Fruit fly (Drosophila melanogaster) whole organism, wandering third instar larva: ENCODE results near the gene Argk2.

Source experiments
- Abd-B ChIP-seq: fragments of >200 bp; optimal IDR thresholded peaks from 2 replicates; lab custom pipeline; 2017; ENCODE audit warnings: missing biosample characterization, missing genetic modification characterization
- CG32264 ChIP-seq: fragments of 200-800 bp; sonication (Bioruptor generic); optimal IDR thresholded peaks from 2 replicates; lab custom pipeline; 2016; ENCODE audit warnings: missing biosample characterization, missing genetic modification characterization
- CG9705 ChIP-seq: fragments of 200-800 bp; sonication (Bioruptor generic); optimal IDR thresholded peaks from 2 replicates; lab custom pipeline; 2018; ENCODE audit warnings: missing biosample characterization, mild to moderate bottlenecking, missing genetic modification characterization
- CrebA ChIP-seq: fragments of 200-800 bp; sonication (Bioruptor generic); optimal IDR thresholded peaks from 2 replicates; lab custom pipeline; 2016; ENCODE audit warnings: missing biosample characterization, mild to moderate bottlenecking, missing genetic modification characterization, borderline replicate concordance
- Dfd ChIP-seq: fragments of >200 bp; optimal IDR thresholded peaks from 2 replicates; lab custom pipeline; 2017; ENCODE audit warnings: missing biosample characterization, missing genetic modification characterization
- Dif ChIP-seq: fragments of 200-275, 200-300 bp; sonication (Bioruptor generic); optimal IDR thresholded peaks from 2 replicates; lab custom pipeline; 2018; ENCODE audit warnings: missing biosample characterization, missing genetic modification characterization; ENCODE audit not compliant: partially characterized antibody
- GATAd ChIP-seq: sonication (Bioruptor generic); optimal IDR thresholded peaks from 2 replicates; lab custom pipeline; 2016; ENCODE audit warnings: missing biosample characterization, missing genetic modification characterization
- HLH106 ChIP-seq: fragments of 200-800 bp; optimal IDR thresholded peaks from 3 replicates; lab custom pipeline; 2019; ENCODE audit warnings: missing biosample characterization, mild to moderate bottlenecking, missing genetic modification characterization, moderate library complexity
- Hnf4 ChIP-seq: fragments of 200-800 bp; sonication (Bioruptor generic); optimal IDR thresholded peaks from 2 replicates; lab custom pipeline; 2016; ENCODE audit warnings: missing biosample characterization, mild to moderate bottlenecking, missing genetic modification characterization
- Hr78 ChIP-seq: fragments of >200 bp; optimal IDR thresholded peaks from 2 replicates; lab custom pipeline; 2017; ENCODE audit warnings: missing biosample characterization, missing genetic modification characterization
- Hr83 ChIP-seq: fragments of 200-300 bp; sonication (Bioruptor generic); optimal IDR thresholded peaks from 2 replicates; lab custom pipeline; 2016; ENCODE audit warnings: missing biosample characterization, mild to moderate bottlenecking, missing genetic modification characterization, moderate library complexity; ENCODE audit not compliant: poor library complexity, severe bottlenecking
- Jra ChIP-seq: sonication (Bioruptor generic); optimal IDR thresholded peaks from 2 replicates; lab custom pipeline; 2016; ENCODE audit warnings: missing biosample characterization, missing genetic modification characterization
- Mio ChIP-seq: sonication (Bioruptor generic); optimal IDR thresholded peaks from 2 replicates; lab custom pipeline; 2016; ENCODE audit warnings: missing biosample characterization, missing genetic modification characterization
- Myc ChIP-seq: fragments of >200 bp; optimal IDR thresholded peaks from 2 replicates; lab custom pipeline; 2017
- N ChIP-seq: fragments of >200 bp; optimal IDR thresholded peaks from 2 replicates; lab custom pipeline; 2018; ENCODE audit warnings: missing biosample characterization, missing external identifiers, missing genetic modification characterization
- OdsH ChIP-seq: fragments of 200-800 bp; sonication (Bioruptor generic); optimal IDR thresholded peaks from 2 replicates; lab custom pipeline; 2016; ENCODE audit warnings: missing biosample characterization, mild to moderate bottlenecking, missing genetic modification characterization
- Rel ChIP-seq, 2 experiments: fragments of 200-800 bp; sonication (Bioruptor generic) in 1 of 2; optimal IDR thresholded peaks; 2 replicates in 1 of 2; 3 replicates in 1 of 2; lab custom pipeline; 2016 to 2019; ENCODE audit warnings: mild to moderate bottlenecking in 2 of 2, missing biosample characterization in 2 of 2, missing genetic modification characterization in 2 of 2, moderate library complexity in 1 of 2
- Sp1 ChIP-seq: fragments of 200-800 bp; sonication (Bioruptor generic); optimal IDR thresholded peaks from 3 replicates; lab custom pipeline; 2019; ENCODE audit warnings: missing biosample characterization, mild to moderate bottlenecking, missing genetic modification characterization, moderate library complexity
- Vsx2 ChIP-seq: fragments of 200-300, 225-300 bp; sonication (Bioruptor generic); optimal IDR thresholded peaks from 2 replicates; lab custom pipeline; 2018; ENCODE audit warnings: missing biosample characterization, missing genetic modification characterization; ENCODE audit not compliant: partially characterized antibody
- br ChIP-seq: fragments of 200-800 bp; sonication (Bioruptor generic); optimal IDR thresholded peaks from 2 replicates; lab custom pipeline; 2016; ENCODE audit warnings: missing biosample characterization, missing genetic modification characterization
- brk ChIP-seq: fragments of 200-800 bp; sonication (Bioruptor generic); optimal IDR thresholded peaks from 2 replicates; lab custom pipeline; 2016; ENCODE audit warnings: missing biosample characterization, mild to moderate bottlenecking, missing genetic modification characterization
- dl ChIP-seq, 2 experiments: fragments of 175-275, 200-275 bp in 1 of 2; fragments of 200-275 bp in 1 of 2; sonication (Bioruptor generic); optimal IDR thresholded peaks; lab custom pipeline; 2018; ENCODE audit warnings: mild to moderate bottlenecking in 2 of 2, missing biosample characterization in 2 of 2, missing genetic modification characterization in 2 of 2, moderate library complexity in 2 of 2; ENCODE audit not compliant: partially characterized antibody in 2 of 2, insufficient read depth in 1 of 2
- dmrt93B ChIP-seq: fragments of 200-800 bp; sonication (Bioruptor generic); optimal IDR thresholded peaks from 2 replicates; lab custom pipeline; 2018; ENCODE audit warnings: missing biosample characterization, mild to moderate bottlenecking, missing genetic modification characterization
- dsf ChIP-seq: sonication (Bioruptor generic); optimal IDR thresholded peaks from 2 replicates; lab custom pipeline; 2016; ENCODE audit warnings: missing biosample characterization, missing genetic modification characterization, borderline replicate concordance
- ey ChIP-seq: fragments of 200-800 bp; sonication (Bioruptor generic); optimal IDR thresholded peaks from 2 replicates; lab custom pipeline; 2016; ENCODE audit warnings: missing biosample characterization, missing genetic modification characterization
- foxo ChIP-seq, 2 experiments: fragments of 200-800 bp; sonication (Bioruptor generic); optimal IDR thresholded peaks; 2 replicates in 1 of 2; 3 replicates in 1 of 2; lab custom pipeline; 2016 to 2017; ENCODE audit warnings: missing biosample characterization in 2 of 2, missing genetic modification characterization in 2 of 2
- fru ChIP-seq: fragments of 200-800 bp; sonication (Bioruptor generic); optimal IDR thresholded peaks from 3 replicates; lab custom pipeline; 2016; ENCODE audit warnings: missing biosample characterization, mild to moderate bottlenecking, missing genetic modification characterization
- h ChIP-seq: fragments of 200-800 bp; sonication (Bioruptor generic); optimal IDR thresholded peaks from 3 replicates; lab custom pipeline; 2016; ENCODE audit warnings: missing biosample characterization, mild to moderate bottlenecking, missing genetic modification characterization
- jim ChIP-seq: fragments of 175-275, 200-325 bp; sonication (Bioruptor generic); optimal IDR thresholded peaks from 2 replicates; lab custom pipeline; 2016; ENCODE audit warnings: missing biosample characterization, mild to moderate bottlenecking, missing genetic modification characterization
- lola ChIP-seq: fragments of >200 bp; optimal IDR thresholded peaks from 2 replicates; lab custom pipeline; 2017; ENCODE audit warnings: missing biosample characterization, missing genetic modification characterization
- pan ChIP-seq: fragments of >200 bp; optimal IDR thresholded peaks from 2 replicates; lab custom pipeline; 2017
- psq ChIP-seq: fragments of 200-800 bp; sonication (Bioruptor generic); optimal IDR thresholded peaks from 3 replicates; lab custom pipeline; 2017; ENCODE audit warnings: missing biosample characterization, mild to moderate bottlenecking, missing genetic modification characterization, moderate library complexity
- rgr ChIP-seq: fragments of 200-800 bp; sonication (Bioruptor generic); optimal IDR thresholded peaks from 3 replicates; lab custom pipeline; 2016; ENCODE audit warnings: missing biosample characterization, mild to moderate bottlenecking, missing genetic modification characterization
- sage ChIP-seq: fragments of 200-800 bp; sonication (Bioruptor generic); optimal IDR thresholded peaks from 2 replicates; lab custom pipeline; 2016; ENCODE audit warnings: missing biosample characterization, mild to moderate bottlenecking, missing genetic modification characterization
- sv ChIP-seq: fragments of 200-800 bp; sonication (Bioruptor generic); optimal IDR thresholded peaks from 3 replicates; lab custom pipeline; 2016; ENCODE audit warnings: missing biosample characterization, missing genetic modification characterization
- tai ChIP-seq: sonication (Bioruptor generic); optimal IDR thresholded peaks from 2 replicates; lab custom pipeline; 2016; ENCODE audit warnings: missing biosample characterization, missing genetic modification characterization
- usp ChIP-seq: fragments of >200 bp; optimal IDR thresholded peaks from 2 replicates; lab custom pipeline; 2017; ENCODE audit warnings: missing biosample characterization, missing genetic modification characterization
- woc ChIP-seq: sonication (Bioruptor generic); optimal IDR thresholded peaks from 2 replicates; lab custom pipeline; 2016; ENCODE audit warnings: missing biosample characterization, mild to moderate bottlenecking, missing genetic modification characterization

The Argk2 gene

DNA sequence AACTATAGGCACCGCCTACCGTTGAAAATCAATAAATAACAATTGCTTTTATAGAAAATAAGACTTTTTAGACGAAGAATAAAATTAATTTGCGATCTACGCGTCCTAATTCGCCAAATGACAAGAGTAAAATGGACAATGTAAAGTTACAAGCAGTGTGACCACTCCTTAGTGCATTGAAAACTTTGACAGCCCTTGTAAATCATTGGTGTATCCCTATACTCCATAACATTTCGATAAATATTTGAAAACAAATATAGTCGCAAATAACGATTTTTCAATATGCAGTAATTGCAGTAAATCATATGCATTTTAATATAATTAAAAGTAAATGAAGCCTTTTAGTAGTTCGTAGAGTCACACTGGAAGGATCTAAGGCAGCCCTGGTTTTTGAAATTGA, 15.6 kb downstream of the Argk2 start:
- TF ChIP-seq Mio (GFP tag; lab: Kevin White, UChicago) = no peak
- no peak for TF ChIP-seq sage (GFP tag; lab: Kevin White, UChicago)
- TF ChIP-seq N (GFP tag; lab: Kevin White, UChicago) = no peak
- no peak for TF ChIP-seq GATAd (GFP tag; lab: Kevin White, UChicago)
- no peak for TF ChIP-seq OdsH
- no peak for TF ChIP-seq dl (GFP tag; optimal IDR thresholded peaks at IDR 0.05; lab: Kevin White, UChicago; ENCODE audit: insufficient read depth in 1 of 2, partially characterized antibody in 2 of 2)
- TF ChIP-seq sv = no peak
- TF ChIP-seq Dif = no peak
- no peak for TF ChIP-seq tai (GFP tag; lab: Kevin White, UChicago)
- no peak for TF ChIP-seq woc (GFP tag; lab: Kevin White, UChicago)
- no peak for TF ChIP-seq foxo (GFP tag; optimal IDR thresholded peaks at IDR 0.05; lab: Kevin White, UChicago)
- TF ChIP-seq, all 38 proteins: peak for 0

DNA sequence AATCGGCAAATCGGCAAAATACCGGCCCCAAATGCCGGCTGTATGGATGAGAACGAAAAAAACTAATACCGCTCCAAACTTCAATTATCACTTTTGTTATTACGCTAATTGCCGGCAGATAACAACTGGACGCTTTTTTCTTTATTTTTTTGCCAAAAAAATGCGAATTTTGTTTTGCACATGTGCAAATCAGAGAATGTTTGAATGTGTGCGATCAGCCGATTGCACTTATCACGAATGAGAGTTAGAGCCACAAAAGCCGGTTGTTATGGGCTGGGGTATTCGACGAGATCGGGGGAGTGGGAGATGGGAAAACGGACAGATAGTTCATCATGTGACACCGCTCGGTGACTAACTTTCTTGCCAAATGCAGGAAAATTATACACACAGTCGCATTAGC, 16.4 kb downstream of the Argk2 start:
- TF ChIP-seq HLH106 = no peak
- TF ChIP-seq CrebA = peak; percentile 16

DNA sequence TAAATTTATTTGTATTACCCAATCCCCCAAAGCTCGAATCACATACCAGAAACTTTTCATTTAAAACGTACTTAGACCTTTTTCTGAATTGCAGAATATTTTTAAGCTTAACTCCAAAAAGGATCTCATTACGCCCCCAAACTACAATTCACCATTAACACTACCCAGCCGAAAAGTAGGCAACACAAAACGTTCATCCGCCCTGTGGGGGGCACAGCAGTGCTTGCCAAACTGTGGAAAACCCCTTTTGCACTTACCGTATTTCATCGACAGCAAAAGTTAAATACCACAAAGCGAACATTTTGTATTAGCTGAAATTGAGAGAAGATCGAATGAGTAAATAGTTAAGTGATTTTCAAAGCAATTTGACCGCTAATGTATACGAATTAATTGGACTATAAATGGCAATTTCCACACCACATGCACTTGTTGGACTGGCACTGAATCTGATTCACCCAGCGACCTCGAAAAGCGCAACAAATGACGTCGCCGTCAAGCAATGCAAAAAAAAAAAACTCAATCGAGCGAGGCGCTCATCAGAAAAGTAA, 17.0 kb downstream of the Argk2 start:
- TF ChIP-seq dl (GFP tag; optimal IDR thresholded peaks at IDR 0.05; lab: Kevin White, UChicago; ENCODE audit: insufficient read depth in 1 of 2, partially characterized antibody in 2 of 2) (no peak), Rel (GFP tag; optimal IDR thresholded peaks at IDR 0.05; lab: Kevin White, UChicago) (no peak), Rel (tag; optimal IDR thresholded peaks at IDR 0.05; lab: Kevin White, UChicago) (peak; percentile 53), Myc (lab: Kevin White, UChicago) (peak; percentile 77)

DNA sequence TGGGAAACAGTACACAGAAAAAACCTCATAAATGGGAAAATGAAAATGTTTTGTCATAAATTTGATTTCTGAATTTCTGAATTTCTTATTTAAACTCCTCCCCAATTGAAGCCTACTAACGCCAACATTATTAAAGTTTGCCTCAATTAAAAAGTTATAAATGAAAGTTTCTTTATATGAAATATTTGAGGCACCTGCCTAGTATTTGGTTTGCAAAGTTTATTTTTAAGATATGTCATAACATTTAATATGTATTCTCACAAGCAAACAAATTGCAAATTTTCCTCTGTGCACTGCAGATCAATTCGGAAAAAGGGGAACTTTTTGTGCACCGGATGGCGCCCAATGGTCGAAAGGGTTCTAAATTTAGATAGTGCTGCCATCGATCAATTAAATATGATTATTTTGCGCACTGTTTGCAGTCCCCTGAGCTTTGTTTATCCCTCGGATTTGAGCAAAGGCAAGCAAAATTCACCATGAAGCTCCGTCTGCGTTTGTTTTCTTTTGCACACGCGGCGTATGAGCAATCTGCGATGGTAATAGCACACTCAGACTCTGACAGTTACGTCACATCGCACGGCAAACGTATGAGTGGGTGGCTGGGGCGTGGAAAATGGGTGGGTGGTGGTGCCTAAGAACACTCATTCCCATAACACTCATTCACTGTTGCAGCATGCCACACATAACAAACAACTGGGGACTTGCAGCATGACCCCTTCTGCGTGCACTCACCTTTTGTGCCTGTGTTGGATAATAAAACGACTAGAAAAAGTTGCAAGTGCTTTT, 17.9 kb downstream of the Argk2 start:
- TF ChIP-seq tai (GFP tag; lab: Kevin White, UChicago) (no peak), Vsx2 (GFP tag; lab: Kevin White, UChicago) (no peak), CG9705 (no peak), woc (GFP tag; lab: Kevin White, UChicago) (no peak), fru (GFP tag; lab: Kevin White, UChicago) (peak; percentile 1), dl (GFP tag; optimal IDR thresholded peaks at IDR 0.05; lab: Kevin White, UChicago; ENCODE audit: insufficient read depth in 1 of 2, partially characterized antibody in 2 of 2) (no peak), Rel (GFP tag; optimal IDR thresholded peaks at IDR 0.05; lab: Kevin White, UChicago) (no peak), Rel (tag; optimal IDR thresholded peaks at IDR 0.05; lab: Kevin White, UChicago) (peak; percentile 4), OdsH (no peak), pan (lab: Kevin White, UChicago) (no peak), brk (GFP tag; lab: Kevin White, UChicago) (no peak), psq (GFP tag; lab: Kevin White, UChicago) (no peak), rgr (GFP tag; lab: Kevin White, UChicago) (no peak), Myc (lab: Kevin White, UChicago) (no peak), CrebA (no peak), sv (no peak), br (GFP tag; lab: Kevin White, UChicago) (no peak), sage (GFP tag; lab: Kevin White, UChicago) (no peak), Dfd (GFP tag; lab: Kevin White, UChicago) (no peak), foxo (GFP tag; optimal IDR thresholded peaks at IDR 0.05; lab: Kevin White, UChicago) (peak in 1 of 2 experiments; percentile 11), Mio (GFP tag; lab: Kevin White, UChicago) (no peak), usp (GFP tag; lab: Kevin White, UChicago) (no peak), ey (GFP tag; lab: Kevin White, UChicago) (peak; percentile 32), Sp1 (no peak), Jra (GFP tag; lab: Kevin White, UChicago) (no peak), N (GFP tag; lab: Kevin White, UChicago) (no peak), dmrt93B (GFP tag; lab: Kevin White, UChicago) (no peak), Abd-B (GFP tag; lab: Kevin White, UChicago) (no peak), CG32264 (GFP tag; lab: Kevin White, UChicago) (no peak), jim (GFP tag; lab: Kevin White, UChicago) (no peak), Hr83 (no peak), GATAd (GFP tag; lab: Kevin White, UChicago) (no peak), dsf (GFP tag; lab: Kevin White, UChicago) (no peak), lola (GFP tag; lab: Kevin White, UChicago) (no peak), Hr78 (no peak), h (GFP tag; lab: Kevin White, UChicago) (peak; percentile 33), HLH106 (peak; percentile 0), Hnf4 (GFP tag; lab: Kevin White, UChicago) (no peak), Dif (no peak)
- TF ChIP-seq, all 38 proteins: peak for 6
